Fruit fly (Drosophila melanogaster) Kc167 (cell line): ENCODE data around the gene Imp.

Experiments used
- Myc ChIP-seq: fragments of >200 bp; optimal IDR thresholded peaks from 2 replicates; lab custom pipeline; 2017; ENCODE audit warnings: missing external identifiers
- Sin3A ChIP-seq: fragments of >200 bp; optimal IDR thresholded peaks from 2 replicates; lab custom pipeline; 2018; ENCODE audit warnings: missing external identifiers
- h ChIP-seq: fragments of >200 bp; optimal IDR thresholded peaks from 3 replicates; lab custom pipeline; 2018; ENCODE audit warnings: missing external identifiers
- insv ChIP-seq: fragments of >200 bp; optimal IDR thresholded peaks from 3 replicates; lab custom pipeline; 2018; ENCODE audit warnings: missing external identifiers
- psq ChIP-seq: fragments of >200 bp; optimal IDR thresholded peaks from 2 replicates; lab custom pipeline; 2017; ENCODE audit warnings: missing external identifiers
- ttk ChIP-seq: sonication (Bioruptor generic); optimal IDR thresholded peaks from 2 replicates; lab custom pipeline; 2017; ENCODE audit warnings: missing external identifiers

DNA sequence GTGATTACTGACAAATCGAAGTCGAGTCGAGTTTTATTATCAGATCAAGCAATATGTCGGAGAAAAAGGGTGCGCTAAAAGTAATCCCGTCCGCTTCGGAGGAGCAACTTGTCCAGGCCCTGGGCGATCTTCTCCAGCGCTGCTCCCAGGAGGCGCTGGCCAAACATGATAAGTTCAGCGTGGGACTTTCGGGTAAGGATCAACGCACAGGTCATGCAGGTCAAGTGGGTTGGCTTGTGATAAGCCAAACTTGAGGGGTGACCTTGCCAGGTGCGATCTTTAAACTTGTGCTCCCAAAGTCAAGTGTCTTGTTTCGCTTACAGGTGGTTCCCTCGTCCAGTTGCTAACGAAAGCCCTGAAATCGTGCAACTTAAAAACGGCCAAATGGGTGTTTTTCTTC, 23.4 kb upstream of the Imp start:
- TF ChIP-seq Sin3A (lab: Kevin White, UChicago) (no peak), ttk (no peak), insv (lab: Kevin White, UChicago) (no peak), psq (no peak), Myc (no peak), h (lab: Kevin White, UChicago) (no peak)
